Worm (Caenorhabditis elegans) whole organism, midembryonic: ENCODE data around the gene C12D12.1.

Experiments
- T22C8.4 ChIP-seq: fragments of 200-800 bp; sonication (Bioruptor generic); IDR thresholded peaks from 2 replicates; pipeline ENCODE4 v1.3.6; 2022; ENCODE audit warnings: missing genetic modification characterization, missing compliant biosample characterization
- cog-1 ChIP-seq: sonication (generic microtip); optimal IDR thresholded peaks from 2 replicates; lab custom pipeline; 2016; ENCODE audit warnings: missing genetic modification characterization, missing compliant biosample characterization
- flt-1 ChIP-seq: fragments of 200-800 bp; sonication (Bioruptor generic); IDR thresholded peaks from 2 replicates; pipeline ENCODE4 v1.3.6; 2022; ENCODE audit warnings: missing genetic modification characterization, missing compliant biosample characterization
- med-1 ChIP-seq: sonication (generic microtip); optimal IDR thresholded peaks from 2 replicates; lab custom pipeline; 2017; ENCODE audit warnings: missing genetic modification characterization, mild to moderate bottlenecking, missing compliant biosample characterization, antibody characterized with exemption, missing genetic modification reagents; ENCODE audit not compliant: insufficient read depth
- tab-1 ChIP-seq: fragments of 200-800 bp; sonication (Bioruptor generic); IDR thresholded peaks from 2 replicates; pipeline ENCODE4 v1.3.6; 2022; ENCODE audit warnings: missing genetic modification characterization, missing compliant biosample characterization

DNA sequence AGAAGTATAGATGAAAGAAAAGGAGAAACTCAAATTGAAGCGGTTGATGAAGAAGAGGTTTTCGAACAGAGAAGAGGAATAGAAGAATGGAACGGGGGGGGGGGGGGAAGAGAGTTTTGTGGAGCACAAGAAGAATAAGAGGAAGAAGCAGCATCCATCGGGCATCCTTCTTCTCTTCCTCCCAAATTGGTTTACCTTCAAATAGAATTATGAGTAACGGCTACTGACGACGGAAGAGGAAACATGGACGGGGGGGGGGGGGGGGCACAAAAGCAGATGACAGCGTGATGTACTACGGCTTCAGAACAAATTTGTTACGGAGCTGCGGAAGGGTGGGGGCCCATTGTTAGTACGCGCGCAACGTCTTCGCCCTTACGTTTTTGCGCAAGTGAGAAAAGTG is 29.7 kb upstream of the C12D12.1 start:
- TF ChIP-seq cog-1 (tag; lab: Kevin White, UChicago) (no peak), T22C8.4 (GFP tag; lab: Robert Waterston, UW) (no peak), med-1 (GFP tag; lab: Kevin White, UChicago) (no peak), flt-1 (GFP tag; lab: Robert Waterston, UW) (0 out of 2 replicates have a peak, but pooled peaks have one; percentile 38), tab-1 (GFP tag; lab: Robert Waterston, UW) (0 out of 2 replicates have a peak, but pooled peaks have one; percentile 44)
